Worm (Caenorhabditis elegans): ENCODE results near the gene str-140.

Gene str-140

DNA sequence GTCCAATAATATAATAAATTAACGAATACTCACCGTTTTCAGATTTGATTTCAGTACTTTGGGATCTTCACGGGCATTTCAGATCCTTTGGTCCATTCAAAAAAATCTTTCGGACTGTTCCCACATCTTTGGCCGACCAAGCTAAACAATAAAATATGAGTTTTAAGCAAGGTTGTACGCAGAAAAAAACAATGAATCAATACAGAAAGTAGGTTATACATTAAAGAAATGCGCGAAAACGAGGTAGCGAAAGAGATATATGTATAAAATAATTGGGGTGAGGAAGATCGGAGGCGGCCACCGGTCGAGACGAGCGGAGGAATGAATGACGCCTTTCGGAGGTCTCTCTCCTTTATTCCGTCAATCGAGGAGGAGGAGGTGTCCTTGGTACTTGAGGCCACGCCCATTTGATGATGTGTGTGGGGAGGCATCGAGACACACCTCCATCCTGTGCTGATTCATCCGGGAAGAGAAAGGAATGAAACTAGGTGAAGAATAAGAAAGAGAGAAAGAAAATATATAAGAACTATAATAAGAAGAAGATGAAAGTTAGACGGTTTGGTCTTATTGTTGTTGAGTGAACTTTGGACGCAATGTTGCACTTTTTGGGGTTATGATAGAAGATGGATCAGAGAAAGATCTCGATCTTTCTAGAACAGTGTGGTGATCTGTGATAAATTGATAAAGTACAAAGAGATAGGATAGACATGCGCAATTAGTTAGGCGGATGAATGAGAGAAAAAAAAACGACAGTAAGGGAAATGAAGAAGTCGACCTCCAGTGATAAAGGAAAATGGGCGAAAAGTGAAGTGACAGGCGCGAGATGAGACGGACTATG, 27.2 kb downstream of the str-140 start:
- TF ChIP-seq him-1 (tag; optimal IDR thresholded peaks at IDR 0.05) = no peak
- no peak for TF ChIP-seq dao-5 (tag; optimal IDR thresholded peaks at IDR 0.05)
- no peak for TF ChIP-seq W03F9.2 (tag; optimal IDR thresholded peaks at IDR 0.05)

ce11 chrV:8039606-8040005, 28.1 kb downstream of the str-140 start:
- TF ChIP-seq W03F9.2 (tag; optimal IDR thresholded peaks at IDR 0.05) = no peak
- TF ChIP-seq him-1 (tag; optimal IDR thresholded peaks at IDR 0.05) = no peak
- no peak for TF ChIP-seq dao-5 (tag; optimal IDR thresholded peaks at IDR 0.05)

DNA sequence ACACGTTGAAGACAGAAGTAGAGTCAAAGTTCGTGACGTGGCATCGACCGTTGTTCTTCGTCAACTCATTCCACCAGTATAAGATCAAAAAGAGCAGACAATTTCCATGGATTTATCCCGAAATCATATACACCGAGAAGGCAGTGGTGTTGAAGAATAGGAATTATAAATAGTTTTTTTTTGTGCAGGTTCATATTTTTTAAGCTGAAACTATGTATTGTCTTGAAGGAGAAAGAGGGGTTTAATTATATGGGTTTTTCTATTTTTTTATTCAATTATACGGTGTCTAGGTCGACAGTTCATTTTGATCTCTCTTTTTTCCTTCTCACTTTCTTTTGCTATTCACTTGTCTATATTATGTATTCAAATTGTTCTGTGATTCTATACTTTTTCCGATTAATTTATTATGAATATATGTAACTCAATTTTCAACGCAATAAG, 28.6 kb downstream of the str-140 start:
- TF ChIP-seq W03F9.2 (tag; optimal IDR thresholded peaks at IDR 0.05) (no peak), dao-5 (tag; optimal IDR thresholded peaks at IDR 0.05) (no peak), him-1 (tag; optimal IDR thresholded peaks at IDR 0.05) (no peak)

DNA sequence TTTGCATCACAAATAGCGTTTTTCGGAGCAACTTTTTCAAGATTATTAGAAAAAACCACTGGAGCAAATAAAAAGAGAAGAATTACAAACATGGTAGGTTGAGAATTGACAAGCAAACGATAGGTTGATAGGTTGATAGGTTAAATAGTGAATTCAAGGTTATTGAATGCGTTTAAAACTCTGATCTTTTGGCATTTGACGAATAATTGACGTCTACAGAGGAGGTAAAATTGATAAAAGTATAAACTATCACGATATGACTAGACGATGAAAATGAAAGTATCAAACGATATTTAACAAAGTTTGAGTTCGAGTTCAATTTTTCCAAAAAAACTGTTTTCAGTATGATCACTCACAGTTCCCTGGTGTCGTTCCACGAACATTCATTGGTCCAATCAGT, 31.8 kb downstream of the str-140 start, which contains the start of gene ZC513.14:
Gene ZC513.14, minus strand, starts transcription at position 101 of the 400 bp plus-strand sequence.
- no peak for TF ChIP-seq dao-5 (tag; optimal IDR thresholded peaks at IDR 0.05)
- no peak for TF ChIP-seq W03F9.2 (tag; optimal IDR thresholded peaks at IDR 0.05)
- TF ChIP-seq him-1 (tag; optimal IDR thresholded peaks at IDR 0.05) = no peak

DNA sequence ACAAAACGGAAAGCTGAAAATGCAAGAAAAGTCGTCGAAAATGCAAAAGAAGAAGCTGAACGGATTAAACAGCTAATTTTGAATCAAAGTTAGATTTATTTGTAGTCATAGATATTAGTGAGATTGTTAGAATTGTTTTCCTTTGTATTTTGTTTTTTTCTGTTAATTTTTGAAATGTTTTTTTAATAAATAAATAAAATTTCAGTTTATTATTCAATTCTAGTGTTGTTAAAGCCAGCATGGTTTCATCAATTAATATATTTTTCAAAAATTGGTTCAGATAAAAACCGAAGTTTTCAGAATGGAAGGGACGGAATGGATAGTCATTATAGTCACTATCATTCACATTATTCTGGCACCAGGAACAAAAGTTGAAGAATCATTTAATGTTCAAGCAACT, 32.9 kb downstream of the str-140 start, which contains the start of gene algn-12:
Gene algn-12, plus strand, starts transcription at position 301 of the 400 bp plus-strand sequence.
- TF ChIP-seq W03F9.2 (tag; optimal IDR thresholded peaks at IDR 0.05) = no peak
- no peak for TF ChIP-seq dao-5 (tag; optimal IDR thresholded peaks at IDR 0.05)
- no peak for TF ChIP-seq him-1 (tag; optimal IDR thresholded peaks at IDR 0.05)

DNA sequence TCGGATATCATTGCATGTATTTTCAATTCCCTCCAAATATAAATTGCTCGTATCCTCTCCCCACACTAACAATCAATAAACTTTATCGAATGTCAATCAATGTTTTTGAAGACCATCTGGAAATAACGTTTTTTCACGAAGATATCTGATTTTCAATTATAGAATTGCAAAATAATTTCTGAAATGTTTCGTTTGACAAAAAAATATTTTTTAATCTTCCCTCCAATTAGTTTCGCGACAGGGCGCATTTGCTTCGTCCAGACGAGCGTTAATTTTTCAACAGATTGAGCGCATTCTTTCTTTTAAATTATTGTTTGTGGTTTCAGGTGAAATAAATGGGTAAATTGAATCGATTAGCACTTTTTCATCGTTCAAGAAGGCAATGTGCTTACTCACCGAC, 36.6 kb downstream of the str-140 start, which contains the start of gene vars-1:
Gene vars-1, plus strand, starts transcription at position 291 of the 400 bp plus-strand sequence.
- no peak for TF ChIP-seq W03F9.2 (tag; optimal IDR thresholded peaks at IDR 0.05)
- TF ChIP-seq him-1 (tag; optimal IDR thresholded peaks at IDR 0.05) = no peak
- TF ChIP-seq dao-5 (tag; optimal IDR thresholded peaks at IDR 0.05) = no peak

ce11 chrV:8028825-8029489, 38.7 kb downstream of the str-140 start, which contains the start of gene oma-2:
Gene oma-2 (plus strand): TSS chrV:8029439.
- TF ChIP-seq him-1 (tag; optimal IDR thresholded peaks at IDR 0.05) (no peak), W03F9.2 (tag; optimal IDR thresholded peaks at IDR 0.05) (no peak), dao-5 (tag; optimal IDR thresholded peaks at IDR 0.05) (no peak)

DNA sequence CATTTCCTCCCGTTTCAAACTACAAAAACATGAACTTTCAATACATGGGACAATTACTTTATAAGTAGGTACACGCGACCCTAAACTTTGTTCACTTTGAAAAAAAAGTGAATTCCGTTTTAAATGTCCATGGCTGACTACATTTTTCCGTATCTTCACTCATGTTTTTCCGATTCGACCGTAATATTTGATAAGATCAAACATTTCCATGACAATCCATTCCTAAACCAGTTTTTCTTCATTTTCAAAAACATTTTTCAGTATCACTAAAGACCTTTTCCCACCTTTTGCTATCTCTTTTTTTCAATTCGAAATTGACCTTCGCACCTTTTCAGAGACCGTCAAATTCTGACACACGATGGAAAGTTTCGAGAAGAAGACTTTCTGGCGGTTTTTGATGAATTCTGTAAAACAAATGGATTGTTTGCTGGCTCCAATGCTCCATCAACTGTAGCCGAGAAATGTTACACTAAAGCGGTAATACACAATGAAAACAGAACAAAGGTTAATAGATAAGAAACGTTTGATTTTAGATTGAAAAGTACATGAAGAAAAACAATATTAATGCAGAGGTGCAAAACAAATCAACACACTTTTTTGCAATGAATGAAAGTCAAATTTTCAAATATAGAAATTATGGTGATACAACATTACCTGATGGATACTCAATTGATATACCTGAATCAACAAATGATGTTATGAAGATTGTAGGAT, 40.1 kb downstream of the str-140 start:
- TF ChIP-seq W03F9.2 (tag; optimal IDR thresholded peaks at IDR 0.05) = no peak
- no peak for TF ChIP-seq dao-5 (tag; optimal IDR thresholded peaks at IDR 0.05)
- no peak for TF ChIP-seq him-1 (tag; optimal IDR thresholded peaks at IDR 0.05)

DNA sequence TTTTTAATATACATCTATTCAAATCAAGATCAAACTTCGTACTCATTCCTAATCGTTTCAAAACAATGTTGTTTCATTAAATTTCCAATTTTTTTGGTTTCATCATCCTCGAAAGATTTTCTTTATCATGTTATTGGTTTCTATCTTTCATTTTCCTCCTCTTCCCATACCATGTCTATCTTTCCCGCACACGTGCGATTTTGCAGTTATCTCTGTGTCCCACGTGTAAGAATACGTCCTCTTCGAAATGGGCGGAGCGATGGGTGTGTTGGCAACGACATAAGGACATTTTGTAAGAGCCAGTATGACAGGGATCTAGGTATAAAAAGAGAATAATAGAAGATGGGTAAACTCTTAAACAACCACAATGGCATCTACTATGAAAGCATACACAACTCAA, 41.4 kb downstream of the str-140 start, which contains the start of gene F43H9.4:
Gene F43H9.4, plus strand, starts transcription at position 366 of the 400 bp plus-strand sequence.
- TF ChIP-seq dao-5 (tag; optimal IDR thresholded peaks at IDR 0.05) (no peak), him-1 (tag; optimal IDR thresholded peaks at IDR 0.05) (no peak), W03F9.2 (tag; optimal IDR thresholded peaks at IDR 0.05) (no peak)

- TF ChIP-seq him-1 (tag; optimal IDR thresholded peaks at IDR 0.05) (no peak), W03F9.2 (tag; optimal IDR thresholded peaks at IDR 0.05) (no peak), dao-5 (tag; optimal IDR thresholded peaks at IDR 0.05) (no peak)
These were observed 42.4 kb downstream of the str-140 start for ce11 chrV:8025259-8025658.

DNA sequence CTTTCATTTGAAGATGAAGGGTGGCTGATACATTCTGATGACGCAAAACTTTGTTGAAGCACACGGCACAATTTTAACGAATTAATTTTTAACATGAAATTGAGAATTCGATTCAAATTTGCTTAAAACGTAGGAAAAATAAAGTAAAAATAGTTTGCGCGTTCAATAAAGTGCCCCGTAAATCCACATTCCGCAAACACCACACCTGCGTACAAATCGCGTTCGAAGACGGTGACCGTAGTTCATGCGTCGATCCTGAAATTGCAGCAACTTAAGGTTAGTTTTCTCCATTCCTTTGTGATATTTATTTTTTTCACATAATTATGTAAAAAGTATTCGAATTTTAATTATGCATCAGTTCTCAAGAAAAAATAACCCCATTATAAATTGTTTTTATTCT, 42.9 kb downstream of the str-140 start, which contains the start of gene F43H9.3:
Gene F43H9.3, minus strand, starts transcription at position 189 of the 400 bp plus-strand sequence.
- no peak for TF ChIP-seq dao-5 (tag; optimal IDR thresholded peaks at IDR 0.05)
- no peak for TF ChIP-seq him-1 (tag; optimal IDR thresholded peaks at IDR 0.05)
- no peak for TF ChIP-seq W03F9.2 (tag; optimal IDR thresholded peaks at IDR 0.05)

ce11 chrV:8022040-8022439, 45.7 kb downstream of the str-140 start, which contains the start of gene ech-3:
Gene ech-3 (plus strand): TSS chrV:8022217.
- TF ChIP-seq dao-5 (tag; optimal IDR thresholded peaks at IDR 0.05) = no peak

ce11 chrV:8019783-8020182, 47.9 kb downstream of the str-140 start:
- no peak for TF ChIP-seq W03F9.2 (tag; optimal IDR thresholded peaks at IDR 0.05)
- TF ChIP-seq him-1 (tag; optimal IDR thresholded peaks at IDR 0.05) = no peak
